Worm (Caenorhabditis elegans) whole organism, L4 larva: ENCODE data around the gene nhr-270.
"Not testable (repeated sequence)": the region's sequence is repeated elsewhere in the genome, so short reads cannot be mapped to it uniquely, and the experiment has no call there.

ENCODE experiments used
- Y48G9A.11 ChIP-seq: fragments of 200-800 bp; sonication (Bioruptor generic); IDR thresholded peaks from 2 replicates; pipeline ENCODE4 v1.3.6; 2022; ENCODE audit warnings: missing genetic modification reagents, missing genetic modification characterization, missing compliant biosample characterization
- ZK546.5 ChIP-seq, 2 experiments: sonication (generic microtip); optimal IDR thresholded peaks; 2 replicates each; lab custom pipeline; 2017; ENCODE audit warnings: missing biosample characterization in 2 of 2, missing genetic modification characterization in 2 of 2
- attf-4 ChIP-seq: sonication (generic microtip); optimal IDR thresholded peaks from 3 replicates; lab custom pipeline; 2017; ENCODE audit warnings: missing biosample characterization, missing genetic modification characterization
- daf-19 ChIP-seq: fragments of 200-800 bp; sonication (Bioruptor generic); conservative IDR thresholded peaks from 2 replicates; pipeline ENCODE4 v1.3.6; 2022; ENCODE audit warnings: missing genetic modification characterization, missing compliant biosample characterization
- dmd-9 ChIP-seq: fragments of 200-800 bp; sonication (Bioruptor generic); IDR thresholded peaks from 2 replicates; pipeline ENCODE4 v1.3.6; 2022; ENCODE audit warnings: missing genetic modification reagents, missing genetic modification characterization, missing compliant biosample characterization
- dpl-1 ChIP-seq: fragments of 150-350 bp; optimal IDR thresholded peaks from 2 replicates; lab custom pipeline; 2014; ENCODE audit warnings: missing biosample characterization, missing genetic modification reagents, missing genetic modification characterization
- egl-43 ChIP-seq: fragments of 200-800 bp; sonication (Bioruptor generic); IDR thresholded peaks from 2 replicates; pipeline ENCODE4 v1.3.6; 2022; ENCODE audit warnings: missing genetic modification reagents, missing genetic modification characterization, missing compliant biosample characterization
- fos-1 ChIP-seq: fragments of 150-350 bp; optimal IDR thresholded peaks from 2 replicates; lab custom pipeline; 2014; ENCODE audit warnings: missing biosample characterization, missing genetic modification characterization
- jun-1 ChIP-seq: fragments of 150-350 bp; optimal IDR thresholded peaks from 2 replicates; lab custom pipeline; 2014; ENCODE audit warnings: missing biosample characterization, missing genetic modification reagents, missing genetic modification characterization
- lin-13 ChIP-seq: fragments of 150-350 bp; optimal IDR thresholded peaks from 2 replicates; lab custom pipeline; 2014; ENCODE audit warnings: missing biosample characterization, missing genetic modification reagents, missing genetic modification characterization
- lin-29 ChIP-seq: fragments of 200-800 bp; sonication (Bioruptor generic); IDR thresholded peaks from 2 replicates; pipeline ENCODE4 v1.3.6; 2022; ENCODE audit warnings: missing genetic modification reagents, missing genetic modification characterization, missing compliant biosample characterization
- madf-9 ChIP-seq: fragments of 200-800 bp; sonication (Bioruptor generic); conservative IDR thresholded peaks from 2 replicates; pipeline ENCODE4 v1.3.6; 2022; ENCODE audit warnings: missing genetic modification reagents, missing genetic modification characterization, missing compliant biosample characterization
- mep-1 ChIP-seq: fragments of 150-350 bp; sonication (generic microtip); optimal IDR thresholded peaks from 3 replicates; lab custom pipeline; 2014; ENCODE audit warnings: missing biosample characterization, missing genetic modification characterization
- nhr-41 ChIP-seq: fragments of 200-800 bp; sonication (Bioruptor generic); IDR thresholded peaks from 2 replicates; pipeline ENCODE4 v1.3.6; 2022; ENCODE audit warnings: missing genetic modification reagents, missing genetic modification characterization, missing compliant biosample characterization
- pha-4 ChIP-seq, 2 experiments: fragments of 150-350 bp in 1 of 2; fragments of 200-800 bp in 1 of 2; sonication (Bioruptor generic) in 1 of 2; IDR thresholded peaks in 1 of 2; optimal IDR thresholded peaks in 1 of 2; 2 replicates each; pipeline versions ENCODE4 v1.3.6 to Lab custom; 2014 to 2022; ENCODE audit warnings: missing genetic modification characterization in 2 of 2, missing genetic modification reagents in 2 of 2, missing biosample characterization in 1 of 2, missing compliant biosample characterization in 1 of 2
- set-16 ChIP-seq: fragments of 200-800 bp; sonication (Bioruptor generic); IDR thresholded peaks from 2 replicates; pipeline ENCODE4 v1.3.6; 2022; ENCODE audit warnings: missing genetic modification reagents, missing genetic modification characterization, missing compliant biosample characterization
- snpc-4 ChIP-seq: fragments of 150-350 bp; optimal IDR thresholded peaks from 2 replicates; lab custom pipeline; 2014; ENCODE audit warnings: missing biosample characterization, missing genetic modification characterization
- spr-3 ChIP-seq: fragments of 200-800 bp; sonication (Bioruptor generic); optimal IDR thresholded peaks from 2 replicates; lab custom pipeline; 2018; ENCODE audit warnings: mild to moderate bottlenecking, missing genetic modification characterization, missing compliant biosample characterization
- tag-97 ChIP-seq: fragments of 200-800 bp; sonication (Bioruptor generic); IDR thresholded peaks from 2 replicates; pipeline ENCODE4 v1.3.6; 2022; ENCODE audit warnings: missing genetic modification characterization, missing compliant biosample characterization
- tra-1 ChIP-seq: fragments of 200-800 bp; sonication (Bioruptor generic); IDR thresholded peaks from 2 replicates; pipeline ENCODE4 v1.3.6; 2022; ENCODE audit warnings: missing genetic modification reagents, missing genetic modification characterization, missing compliant biosample characterization
- unc-62 ChIP-seq, 3 experiments: fragments of 150-350 bp in 1 of 3; sonication (generic microtip); optimal IDR thresholded peaks in 2 of 3; peaks in 1 of 3; 1 replicate in 1 of 3; 2 replicates in 2 of 3; lab custom pipeline; 2014 to 2017; ENCODE audit warnings: missing biosample characterization in 3 of 3, missing genetic modification characterization in 3 of 3, missing genetic modification reagents in 3 of 3, missing genotype in 1 of 3
- zag-1 ChIP-seq: fragments of 150-350 bp; optimal IDR thresholded peaks from 2 replicates; lab custom pipeline; 2014; ENCODE audit warnings: missing biosample characterization, missing genetic modification characterization
- zip-2 ChIP-seq: fragments of 150-350 bp; optimal IDR thresholded peaks from 2 replicates; lab custom pipeline; 2014; ENCODE audit warnings: missing biosample characterization, missing genetic modification characterization

nhr-270 gene

ce11 chrV:843118-843517, 38.6 kb upstream of the nhr-270 start, which contains the start of gene K09C6.8:
K09C6.8 (minus strand) TSS chrV:843218.
- not testable (repeated sequence) for TF ChIP-seq zag-1 (tag; lab: Kevin White, UChicago); ZK546.5 (tag; optimal IDR thresholded peaks at IDR 0.05; lab: Kevin White, UChicago); mep-1 (tag; lab: Kevin White, UChicago)

- TF ChIP-seq snpc-4 (tag; lab: Kevin White, UChicago) (no peak), dpl-1 (GFP tag; lab: Kevin White, UChicago) (no peak), egl-43 (GFP tag; lab: Robert Waterston, UW) (peak; percentile 62; the same call in 1 of the 2 replicates), set-16 (GFP tag; lab: Robert Waterston, UW) (peak; percentile 99), pha-4 (GFP tag; IDR thresholded peaks at IDR 0.05; lab: Robert Waterston, UW) (peak; percentile 83; the same call in 1 of the 2 replicates), pha-4 (tag; optimal IDR thresholded peaks at IDR 0.05; lab: Kevin White, UChicago) (no peak)
Observed at ce11 chrV:842611-843010, 38.1 kb upstream of the nhr-270 start.

- not testable (repeated sequence) for TF ChIP-seq lin-29; lin-13 (GFP tag; lab: Kevin White, UChicago); attf-4 (tag; lab: Kevin White, UChicago)
Observed at ce11 chrV:838984-839471, 34.5 kb upstream of the nhr-270 start, which contains the start of the genes K09C6.7 and K09C6.10. K09C6.7 (minus strand) TSS chrV:839084. K09C6.10 (plus strand) TSS chrV:839421.

- TF ChIP-seq tag-97 (GFP tag; lab: Robert Waterston, UW) = no peak
Observed at ce11 chrV:833368-833767, 28.8 kb upstream of the nhr-270 start, which contains the start of gene F41H8.1. F41H8.1 (plus strand) TSS chrV:833668.

ce11 chrV:826097-826496, 21.6 kb upstream of the nhr-270 start, which contains the start of gene F41H8.2:
F41H8.2 (plus strand) TSS chrV:826397.
- TF ChIP-seq zip-2 (tag; lab: Kevin White, UChicago) = no peak
- TF ChIP-seq, all 104 proteins: peak for 0

- TF ChIP-seq ZK546.5 (tag; optimal IDR thresholded peaks at IDR 0.05; lab: Kevin White, UChicago); Y48G9A.11 (GFP tag; lab: Robert Waterston, UW); zag-1 (tag; lab: Kevin White, UChicago): not testable (repeated sequence)
Observed at ce11 chrV:822922-823321, 18.4 kb upstream of the nhr-270 start, which contains the start of gene srx-31. srx-31 (minus strand) TSS chrV:823022.

ce11 chrV:820629-821028, 16.1 kb upstream of the nhr-270 start, which contains the start of gene srx-32:
srx-32 (minus strand) TSS chrV:820729.
- peak in 1 of 2 experiments; percentile 30 for TF ChIP-seq unc-62 (GFP tag; optimal IDR thresholded peaks at IDR 0.05 in 1 of 2; lab: Kevin White, UChicago)
- TF ChIP-seq unc-62 (tag; optimal IDR thresholded peaks at IDR 0.05; lab: Kevin White, UChicago) = not testable (repeated sequence)

ce11 chrV:817182-817581, 12.6 kb upstream of the nhr-270 start, which contains the start of gene R13D11.1:
R13D11.1 (plus strand) TSS chrV:817482.
- TF ChIP-seq madf-9 (GFP tag; lab: Robert Waterston, UW) = no peak
- TF ChIP-seq daf-19 (GFP tag; lab: Robert Waterston, UW) = no peak
- TF ChIP-seq dmd-9 (GFP tag; lab: Robert Waterston, UW) = no peak
- no peak for TF ChIP-seq fos-1 (tag; lab: Kevin White, UChicago)
- TF ChIP-seq tra-1 (GFP tag; lab: Robert Waterston, UW) = no peak
- TF ChIP-seq nhr-41 (GFP tag; lab: Robert Waterston, UW) = no peak
- no peak for TF ChIP-seq spr-3 (GFP tag; lab: Kevin White, UChicago)
- no peak for TF ChIP-seq jun-1
